Worm (Caenorhabditis elegans) whole organism, late embryonic: ENCODE measurements around the gene F10C2.7.

Experiments used
- C38D4.7 ChIP-seq: fragments of 200-800 bp; sonication (Bioruptor generic); optimal IDR thresholded peaks from 2 replicates; lab custom pipeline; 2018; ENCODE audit warnings: mild to moderate bottlenecking, missing genetic modification characterization, moderate library complexity, missing compliant biosample characterization
- F13H6.1 ChIP-seq: sonication (generic microtip); optimal IDR thresholded peaks from 2 replicates; lab custom pipeline; 2016; ENCODE audit warnings: missing genetic modification characterization, missing compliant biosample characterization
- T23F11.4 ChIP-seq: fragments of 200-800 bp; sonication (Bioruptor generic); optimal IDR thresholded peaks from 2 replicates; lab custom pipeline; 2018; ENCODE audit warnings: mild to moderate bottlenecking, missing genetic modification characterization, missing compliant biosample characterization
- Y22D7AL.16 ChIP-seq: sonication (generic microtip); optimal IDR thresholded peaks from 2 replicates; lab custom pipeline; 2016; ENCODE audit warnings: missing genetic modification characterization, missing compliant biosample characterization
- ceh-14 ChIP-seq: sonication (generic microtip); optimal IDR thresholded peaks from 2 replicates; lab custom pipeline; 2016; ENCODE audit warnings: missing genotype, missing genetic modification characterization, missing compliant biosample characterization
- ceh-24 ChIP-seq: sonication (generic microtip); optimal IDR thresholded peaks from 2 replicates; lab custom pipeline; 2016; ENCODE audit warnings: mild to moderate bottlenecking, missing genetic modification characterization, missing compliant biosample characterization
- ceh-31 ChIP-seq: sonication (generic microtip); optimal IDR thresholded peaks from 2 replicates; lab custom pipeline; 2016; ENCODE audit warnings: missing genetic modification characterization, missing compliant biosample characterization
- ceh-34 ChIP-seq: sonication (generic microtip); optimal IDR thresholded peaks from 2 replicates; lab custom pipeline; 2016; ENCODE audit warnings: mild to moderate bottlenecking, missing genetic modification characterization, missing compliant biosample characterization
- ceh-45 ChIP-seq: fragments of 200-800 bp; sonication (Bioruptor generic); IDR thresholded peaks from 2 replicates; pipeline ENCODE4 v1.3.6; 2022; ENCODE audit warnings: missing genetic modification reagents, missing genetic modification characterization, missing compliant biosample characterization
- ceh-48 ChIP-seq: sonication (generic microtip); optimal IDR thresholded peaks from 2 replicates; lab custom pipeline; 2016; ENCODE audit warnings: missing genetic modification characterization, inconsistent platforms, missing compliant biosample characterization
- che-1 ChIP-seq: sonication (generic microtip); optimal IDR thresholded peaks from 2 replicates; lab custom pipeline; 2016; ENCODE audit warnings: mild to moderate bottlenecking, missing genetic modification characterization, missing compliant biosample characterization
- dmd-4 ChIP-seq: sonication (generic microtip); optimal IDR thresholded peaks from 2 replicates; lab custom pipeline; 2016; ENCODE audit warnings: borderline replicate concordance, missing genetic modification characterization, missing compliant biosample characterization
- dve-1 ChIP-seq: sonication (generic microtip); optimal IDR thresholded peaks from 2 replicates; lab custom pipeline; 2017; ENCODE audit warnings: antibody characterized with exemption, mild to moderate bottlenecking, missing genetic modification characterization, missing compliant biosample characterization
- ets-4 ChIP-seq: sonication (generic microtip); optimal IDR thresholded peaks from 2 replicates; lab custom pipeline; 2016; ENCODE audit warnings: missing genetic modification characterization, missing compliant biosample characterization
- eyg-1 ChIP-seq: sonication (generic microtip); optimal IDR thresholded peaks from 2 replicates; lab custom pipeline; 2016; ENCODE audit warnings: missing genotype, missing genetic modification characterization, missing compliant biosample characterization
- fkh-10 ChIP-seq: fragments of 150-350 bp; optimal IDR thresholded peaks from 2 replicates; lab custom pipeline; 2014; ENCODE audit warnings: missing biosample characterization, missing genetic modification reagents, missing genetic modification characterization
- gmeb-2 ChIP-seq: sonication (generic microtip); optimal IDR thresholded peaks from 2 replicates; lab custom pipeline; 2016; ENCODE audit warnings: missing genetic modification characterization, inconsistent platforms, missing compliant biosample characterization
- hlh-13 ChIP-seq: fragments of 200-800 bp; sonication (Bioruptor generic); optimal IDR thresholded peaks from 2 replicates; lab custom pipeline; 2018; ENCODE audit warnings: mild to moderate bottlenecking, missing genetic modification characterization, missing compliant biosample characterization
- hlh-30 ChIP-seq: sonication (generic microtip); optimal IDR thresholded peaks from 2 replicates; lab custom pipeline; 2017; ENCODE audit warnings: antibody characterized with exemption, missing genetic modification characterization, missing compliant biosample characterization; ENCODE audit not compliant: insufficient read depth
- hlh-6 ChIP-seq: sonication (generic microtip); optimal IDR thresholded peaks from 2 replicates; lab custom pipeline; 2016; ENCODE audit warnings: missing genotype, missing genetic modification characterization, missing compliant biosample characterization
- lin-11 ChIP-seq: fragments of 200-800 bp; sonication (Bioruptor generic); optimal IDR thresholded peaks from 2 replicates; lab custom pipeline; 2018; ENCODE audit warnings: mild to moderate bottlenecking, missing genetic modification characterization, missing compliant biosample characterization
- mec-3 ChIP-seq: sonication (generic microtip); optimal IDR thresholded peaks from 2 replicates; lab custom pipeline; 2016; ENCODE audit warnings: borderline replicate concordance, missing genetic modification characterization, missing compliant biosample characterization
- nfya-1 ChIP-seq: sonication (generic microtip); optimal IDR thresholded peaks from 2 replicates; lab custom pipeline; 2017; ENCODE audit warnings: missing genetic modification characterization, mild to moderate bottlenecking, missing compliant biosample characterization, antibody characterized with exemption, moderate library complexity
- nhr-232 ChIP-seq: sonication (generic microtip); optimal IDR thresholded peaks from 2 replicates; lab custom pipeline; 2016; ENCODE audit warnings: missing genetic modification characterization, missing compliant biosample characterization
- npax-4 ChIP-seq: sonication (generic microtip); optimal IDR thresholded peaks from 2 replicates; lab custom pipeline; 2016; ENCODE audit warnings: missing genetic modification characterization, missing compliant biosample characterization
- pat-9 ChIP-seq: fragments of 200-800 bp; sonication (Bioruptor generic); optimal IDR thresholded peaks from 2 replicates; lab custom pipeline; 2018; ENCODE audit warnings: mild to moderate bottlenecking, missing genetic modification characterization, moderate library complexity, missing compliant biosample characterization
- pha-4 ChIP-seq: fragments of 150-350 bp; optimal IDR thresholded peaks from 2 replicates; lab custom pipeline; 2018; ENCODE audit warnings: missing biosample characterization, missing genetic modification reagents, missing genetic modification characterization
- pqm-1 ChIP-seq: sonication (generic microtip); optimal IDR thresholded peaks from 2 replicates; lab custom pipeline; 2016; ENCODE audit warnings: missing genetic modification characterization, missing compliant biosample characterization
- rnt-1 ChIP-seq: sonication (generic microtip); optimal IDR thresholded peaks from 2 replicates; lab custom pipeline; 2016; ENCODE audit warnings: missing genetic modification characterization, missing compliant biosample characterization
- sdc-2 ChIP-seq: sonication (generic microtip); optimal IDR thresholded peaks from 2 replicates; lab custom pipeline; 2016; ENCODE audit warnings: missing genotype, missing genetic modification characterization, missing compliant biosample characterization
- syd-9 ChIP-seq: sonication (generic microtip); optimal IDR thresholded peaks from 2 replicates; lab custom pipeline; 2016; ENCODE audit warnings: mild to moderate bottlenecking, missing genetic modification characterization, moderate library complexity, missing compliant biosample characterization
- tbx-7 ChIP-seq: sonication (generic microtip); optimal IDR thresholded peaks from 2 replicates; lab custom pipeline; 2016; ENCODE audit warnings: missing genotype, missing genetic modification characterization, missing compliant biosample characterization
- ttx-3 ChIP-seq: sonication (generic microtip); optimal IDR thresholded peaks from 2 replicates; lab custom pipeline; 2016; ENCODE audit warnings: missing genetic modification reagents, missing genetic modification characterization, missing compliant biosample characterization
- unc-42 ChIP-seq: sonication (generic microtip); optimal IDR thresholded peaks from 2 replicates; lab custom pipeline; 2016; ENCODE audit warnings: missing genotype, missing genetic modification characterization, missing compliant biosample characterization
- unc-55 ChIP-seq: sonication (generic microtip); optimal IDR thresholded peaks from 2 replicates; lab custom pipeline; 2017; ENCODE audit warnings: missing biosample characterization, missing genetic modification reagents, missing genetic modification characterization
- ztf-16 ChIP-seq: sonication (generic microtip); optimal IDR thresholded peaks from 2 replicates; lab custom pipeline; 2017; ENCODE audit warnings: missing genetic modification characterization, missing compliant biosample characterization

The F10C2.7 gene

ce11 chrV:12070419-12070818 is 16.7 kb downstream of the F10C2.7 start, which contains the start of gene kmo-1:
TSS of gene kmo-1 (minus strand) at chrV:12070519.
- TF ChIP-seq pha-4 (tag; lab: Kevin White, UChicago) = no peak
- no peak for TF ChIP-seq T23F11.4 (GFP tag; lab: Kevin White, UChicago)
- no peak for TF ChIP-seq nhr-232 (tag; lab: Kevin White, UChicago)
- TF ChIP-seq rnt-1 (tag; lab: Kevin White, UChicago) = no peak
- no peak for TF ChIP-seq unc-55
- TF ChIP-seq C38D4.7 = no peak

ce11 chrV:12071483-12071882 is 17.8 kb downstream of the F10C2.7 start:
- no peak for TF ChIP-seq nfya-1 (tag; lab: Kevin White, UChicago)
- no peak for TF ChIP-seq npax-4 (tag; lab: Kevin White, UChicago)
- TF ChIP-seq ceh-45 (GFP tag; lab: Robert Waterston, UW) = no peak
- no peak for TF ChIP-seq ztf-16 (tag; lab: Kevin White, UChicago)
- no peak for TF ChIP-seq ets-4
- TF ChIP-seq dve-1 (tag; lab: Kevin White, UChicago) = no peak
- TF ChIP-seq ttx-3 (tag; lab: Kevin White, UChicago) = no peak
- no peak for TF ChIP-seq Y22D7AL.16
- no peak for TF ChIP-seq pat-9 (tag; lab: Kevin White, UChicago)
- no peak for TF ChIP-seq syd-9 (tag; lab: Kevin White, UChicago)
- TF ChIP-seq lin-11 (tag; lab: Kevin White, UChicago) = no peak
- no peak for TF ChIP-seq che-1
- TF ChIP-seq ceh-14 (tag; lab: Kevin White, UChicago) = no peak
- TF ChIP-seq hlh-6 = no peak
- no peak for TF ChIP-seq fkh-10 (GFP tag; lab: Kevin White, UChicago)
- TF ChIP-seq hlh-13 (GFP tag; lab: Kevin White, UChicago) = no peak
- no peak for TF ChIP-seq eyg-1 (tag; lab: Kevin White, UChicago)
- TF ChIP-seq hlh-30 (tag; lab: Kevin White, UChicago) = no peak

DNA sequence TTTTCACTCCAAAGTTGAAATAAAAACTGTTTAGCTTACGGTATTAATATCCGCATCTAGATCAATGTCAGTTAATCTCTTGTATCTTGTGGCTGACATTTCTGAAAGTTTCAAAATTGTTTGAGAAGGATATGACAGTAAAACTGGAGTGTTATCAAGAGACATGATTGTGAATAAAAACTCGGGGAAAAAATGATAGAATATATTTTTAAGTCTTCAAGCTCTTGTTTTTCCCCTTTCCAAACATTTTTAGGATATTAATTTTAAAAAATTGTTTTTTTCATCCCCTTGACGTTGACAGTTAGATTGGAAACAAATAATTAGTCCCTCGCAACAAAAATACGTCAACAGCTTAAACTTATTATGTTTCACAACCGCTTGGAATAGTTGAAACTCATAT is 21.2 kb downstream of the F10C2.7 start, which contains the start of gene R07B7.6:
R07B7.6 (minus strand) TSS at position 101 of the 400 bp plus-strand sequence.
- TF ChIP-seq pqm-1 = no peak
- no peak for TF ChIP-seq rnt-1 (tag; lab: Kevin White, UChicago)

DNA sequence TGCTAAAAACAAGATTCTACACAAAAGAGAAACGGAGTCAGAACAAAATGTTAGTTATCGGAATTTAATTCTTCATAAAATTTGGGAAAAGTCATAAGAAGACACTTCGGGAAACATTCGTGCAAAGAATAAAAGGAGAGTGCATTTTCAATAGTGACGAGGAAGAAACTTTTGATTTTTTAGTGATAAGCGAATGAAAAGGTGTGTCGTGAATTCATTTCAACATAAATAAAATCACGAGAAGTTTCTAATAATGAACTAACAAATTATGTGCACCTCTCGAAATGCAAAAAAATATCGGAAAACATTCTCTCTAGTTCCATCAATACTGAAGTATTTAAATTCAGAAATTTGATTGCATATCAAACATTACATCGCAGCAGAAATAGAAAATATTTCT is 22.3 kb downstream of the F10C2.7 start:
- TF ChIP-seq mec-3 (tag; lab: Kevin White, UChicago) = no peak
- no peak for TF ChIP-seq ceh-14 (tag; lab: Kevin White, UChicago)
- TF ChIP-seq ceh-48 (tag; lab: Kevin White, UChicago) = no peak
- no peak for TF ChIP-seq tbx-7 (tag; lab: Kevin White, UChicago)
- TF ChIP-seq hlh-13 (GFP tag; lab: Kevin White, UChicago) = no peak
- no peak for TF ChIP-seq unc-42 (tag; lab: Kevin White, UChicago)
- no peak for TF ChIP-seq gmeb-2 (tag; lab: Kevin White, UChicago)
- TF ChIP-seq ceh-24 (tag; lab: Kevin White, UChicago) = no peak
- no peak for TF ChIP-seq ceh-45 (GFP tag; lab: Robert Waterston, UW)
- no peak for TF ChIP-seq Y22D7AL.16
- TF ChIP-seq rnt-1 (tag; lab: Kevin White, UChicago) = no peak
- no peak for TF ChIP-seq dmd-4 (tag; lab: Kevin White, UChicago)
- TF ChIP-seq ceh-31 = no peak
- no peak for TF ChIP-seq F13H6.1 (tag; lab: Kevin White, UChicago)
- no peak for TF ChIP-seq hlh-6
- no peak for TF ChIP-seq unc-55
- TF ChIP-seq dve-1 (tag; lab: Kevin White, UChicago) = no peak
- no peak for TF ChIP-seq ceh-34 (tag; lab: Kevin White, UChicago)
- no peak for TF ChIP-seq sdc-2 (tag; lab: Kevin White, UChicago)
